Worm (Caenorhabditis elegans): Measurements from ENCODE around the gene AH9.6.

DNA sequence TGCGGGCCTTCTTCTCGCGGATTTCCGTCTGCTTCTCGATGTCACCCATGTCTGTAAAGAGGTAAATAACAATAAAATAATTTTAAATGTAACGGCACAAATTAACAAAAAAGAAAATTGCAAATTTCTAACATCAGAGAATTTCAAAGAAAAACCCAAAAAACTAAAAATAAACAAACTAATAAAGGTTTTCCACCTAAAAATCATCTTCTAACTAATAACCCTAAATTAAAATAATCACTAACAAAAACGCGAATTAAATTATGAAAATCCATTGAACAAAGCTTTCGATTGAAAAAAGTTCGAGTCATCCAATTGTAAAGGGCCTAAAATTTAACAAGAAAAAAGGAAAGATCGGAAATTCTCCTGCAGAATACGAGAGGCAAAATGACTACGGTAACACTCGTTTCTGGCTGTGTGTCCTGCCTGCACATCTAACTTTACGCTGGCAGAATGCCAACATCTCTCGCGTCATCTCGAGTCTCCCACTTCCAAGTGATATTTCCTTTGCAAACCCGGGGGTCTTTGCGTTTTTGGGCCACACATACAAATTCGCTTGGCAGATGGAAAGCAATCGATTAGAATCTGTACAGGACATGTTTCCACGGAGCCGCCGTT, 25.3 kb downstream of the AH9.6 start, which contains the start of gene rpl-11.2:
- no peak for TF ChIP-seq snpc-4 (tag; optimal IDR thresholded peaks at IDR 0.05)
- TF ChIP-seq nhr-2 (tag; optimal IDR thresholded peaks at IDR 0.05): peak; percentile 70
- peak; percentile 68 for TF ChIP-seq cnd-1 (tag; optimal IDR thresholded peaks at IDR 0.05)
- TF ChIP-seq mep-1 (tag; optimal IDR thresholded peaks at IDR 0.05): peak; percentile 99
- peak; percentile 76 for TF ChIP-seq ztf-11 (tag; optimal IDR thresholded peaks at IDR 0.05)
